Worm (Caenorhabditis elegans) whole organism, L2 larva: Measurements from ENCODE around the gene irld-27.

ENCODE experiments used
- C34F6.9 ChIP-seq: fragments of 150-350 bp; optimal IDR thresholded peaks from 2 replicates; lab custom pipeline; 2014; ENCODE audit warnings: missing biosample characterization, missing genetic modification characterization
- F13H6.1 ChIP-seq: sonication (generic microtip); optimal IDR thresholded peaks from 2 replicates; lab custom pipeline; 2016; ENCODE audit warnings: missing genetic modification characterization, missing compliant biosample characterization
- Y55F3AM.14 ChIP-seq: fragments of 200-800 bp; sonication (Bioruptor generic); optimal IDR thresholded peaks from 2 replicates; lab custom pipeline; 2018; ENCODE audit warnings: mild to moderate bottlenecking, missing genetic modification characterization, missing compliant biosample characterization
- ZK546.5 ChIP-seq: sonication (generic microtip); optimal IDR thresholded peaks from 2 replicates; lab custom pipeline; 2017; ENCODE audit warnings: missing biosample characterization, missing genetic modification characterization
- alr-1 ChIP-seq: fragments of 150-350 bp; optimal IDR thresholded peaks from 2 replicates; lab custom pipeline; 2014; ENCODE audit warnings: missing biosample characterization, missing genetic modification characterization
- aly-2 ChIP-seq: fragments of 150-350 bp; optimal IDR thresholded peaks from 2 replicates; lab custom pipeline; 2014; ENCODE audit warnings: missing biosample characterization, missing genetic modification characterization
- ama-1 ChIP-seq: fragments of 150-350 bp; optimal IDR thresholded peaks from 2 replicates; lab custom pipeline; 2018; ENCODE audit warnings: inconsistent platforms
- ceh-16 ChIP-seq: fragments of 150-350 bp; optimal IDR thresholded peaks from 2 replicates; lab custom pipeline; 2014; ENCODE audit warnings: missing biosample characterization, missing genetic modification characterization
- ceh-82 ChIP-seq: fragments of 150-350 bp; optimal IDR thresholded peaks from 2 replicates; lab custom pipeline; 2014; ENCODE audit warnings: missing biosample characterization, missing genetic modification characterization
- crh-2 ChIP-seq: sonication (generic microtip); optimal IDR thresholded peaks from 2 replicates; lab custom pipeline; 2017; ENCODE audit warnings: missing biosample characterization, missing genetic modification characterization
- dmd-4 ChIP-seq: sonication (generic microtip); optimal IDR thresholded peaks from 2 replicates; lab custom pipeline; 2017; ENCODE audit warnings: missing biosample characterization, missing genetic modification characterization
- elt-1 ChIP-seq: fragments of 150-350 bp; optimal IDR thresholded peaks from 2 replicates; lab custom pipeline; 2014; ENCODE audit warnings: missing biosample characterization, missing genetic modification characterization
- elt-3 ChIP-seq: sonication (generic microtip); optimal IDR thresholded peaks from 2 replicates; lab custom pipeline; 2017; ENCODE audit warnings: missing biosample characterization, missing genetic modification characterization
- fos-1 ChIP-seq: fragments of 150-350 bp; optimal IDR thresholded peaks from 2 replicates; lab custom pipeline; 2014; ENCODE audit warnings: missing biosample characterization, missing genetic modification characterization
- gmeb-1 ChIP-seq: fragments of 150-350 bp; optimal IDR thresholded peaks from 2 replicates; lab custom pipeline; 2014; ENCODE audit warnings: missing biosample characterization, missing genetic modification characterization
- lin-11 ChIP-seq: fragments of 150-350 bp; sonication (generic microtip); optimal IDR thresholded peaks from 2 replicates; lab custom pipeline; 2014; ENCODE audit warnings: missing biosample characterization, missing genetic modification characterization, inconsistent platforms, mixed read lengths
- lin-13 ChIP-seq: fragments of 150-350 bp; optimal IDR thresholded peaks from 2 replicates; lab custom pipeline; 2014; ENCODE audit warnings: missing biosample characterization, missing genetic modification reagents, missing genetic modification characterization
- mdl-1 ChIP-seq, 2 experiments: fragments of 150-350 bp in 1 of 2; sonication (generic microtip) in 1 of 2; optimal IDR thresholded peaks; 2 replicates each; lab custom pipeline; 2017; ENCODE audit warnings: missing biosample characterization in 2 of 2, missing genetic modification characterization in 2 of 2
- nhr-11 ChIP-seq: fragments of 150-350 bp; optimal IDR thresholded peaks from 2 replicates; lab custom pipeline; 2014; ENCODE audit warnings: missing biosample characterization, missing genetic modification characterization
- nhr-12 ChIP-seq: fragments of 150-350 bp; optimal IDR thresholded peaks from 2 replicates; lab custom pipeline; 2014; ENCODE audit warnings: missing biosample characterization, missing genetic modification characterization
- nhr-129 ChIP-seq: fragments of 150-350 bp; optimal IDR thresholded peaks from 2 replicates; lab custom pipeline; 2014; ENCODE audit warnings: missing biosample characterization, missing genetic modification characterization
- nhr-21 ChIP-seq: fragments of 150-350 bp; optimal IDR thresholded peaks from 2 replicates; lab custom pipeline; 2014; ENCODE audit warnings: missing biosample characterization, missing genetic modification characterization
- nhr-23 ChIP-seq: fragments of 150-350 bp; optimal IDR thresholded peaks from 2 replicates; lab custom pipeline; 2014; ENCODE audit warnings: missing biosample characterization, missing genetic modification reagents, missing genetic modification characterization
- nhr-237 ChIP-seq: fragments of 150-350 bp; optimal IDR thresholded peaks from 2 replicates; lab custom pipeline; 2014; ENCODE audit warnings: missing biosample characterization, missing genetic modification characterization
- nhr-25 ChIP-seq: fragments of 150-350 bp; sonication (generic microtip); optimal IDR thresholded peaks from 3 replicates; lab custom pipeline; 2014; ENCODE audit warnings: missing biosample characterization, missing genetic modification characterization
- nhr-6 ChIP-seq: fragments of 150-350 bp; optimal IDR thresholded peaks from 2 replicates; lab custom pipeline; 2014; ENCODE audit warnings: missing biosample characterization, missing genetic modification characterization
- peb-1 ChIP-seq: fragments of 150-350 bp; optimal IDR thresholded peaks from 2 replicates; lab custom pipeline; 2014; ENCODE audit warnings: missing biosample characterization, missing genetic modification characterization
- sem-4 ChIP-seq: fragments of 150-350 bp; optimal IDR thresholded peaks from 2 replicates; lab custom pipeline; 2014; ENCODE audit warnings: missing biosample characterization, missing genetic modification reagents, missing genetic modification characterization
- skn-1 ChIP-seq: sonication (generic microtip); optimal IDR thresholded peaks from 2 replicates; lab custom pipeline; 2017; ENCODE audit warnings: missing biosample characterization, missing genetic modification characterization
- sma-3 ChIP-seq: sonication (generic microtip); optimal IDR thresholded peaks from 2 replicates; lab custom pipeline; 2016; ENCODE audit warnings: missing genetic modification reagents, missing genetic modification characterization, missing compliant biosample characterization
- sma-9 ChIP-seq, 2 experiments: fragments of 150-350 bp in 1 of 2; sonication (generic microtip) in 1 of 2; optimal IDR thresholded peaks; 2 replicates each; lab custom pipeline; 2014 to 2016; ENCODE audit warnings: missing genetic modification characterization in 2 of 2, mild to moderate bottlenecking in 1 of 2, missing biosample characterization in 1 of 2, missing compliant biosample characterization in 1 of 2, missing genetic modification reagents in 1 of 2, moderate library complexity in 1 of 2
- unc-39 ChIP-seq: fragments of 150-350 bp; optimal IDR thresholded peaks from 2 replicates; lab custom pipeline; 2014; ENCODE audit warnings: missing biosample characterization, missing genetic modification characterization
- unc-55 ChIP-seq: fragments of 150-350 bp; sonication (generic microtip); optimal IDR thresholded peaks from 3 replicates; lab custom pipeline; 2014; ENCODE audit warnings: missing biosample characterization, missing genetic modification reagents, missing genetic modification characterization
- unc-62 ChIP-seq: fragments of 150-350 bp; optimal IDR thresholded peaks from 2 replicates; lab custom pipeline; 2014; ENCODE audit warnings: missing biosample characterization, missing genetic modification reagents, missing genetic modification characterization
- zag-1 ChIP-seq: fragments of 150-350 bp; optimal IDR thresholded peaks from 2 replicates; lab custom pipeline; 2014; ENCODE audit warnings: missing biosample characterization, missing genetic modification characterization
- ztf-11 ChIP-seq: sonication (generic microtip); optimal IDR thresholded peaks from 2 replicates; lab custom pipeline; 2017; ENCODE audit warnings: missing biosample characterization, missing genetic modification characterization

The irld-27 gene

ce11 chrII:3323179-3323578, 9.0 kb upstream of the irld-27 start, which contains the start of gene Y46D2A.2:
Gene Y46D2A.2, minus strand, starts transcription at chrII:3323279.
- TF ChIP-seq ceh-16 (tag; lab: Kevin White, UChicago) (no peak), nhr-11 (tag; lab: Kevin White, UChicago) (no peak), unc-39 (tag; lab: Kevin White, UChicago) (no peak), ceh-82 (tag; lab: Kevin White, UChicago) (no peak), ama-1 (no peak), sma-3 (GFP tag; lab: Kevin White, UChicago) (no peak), nhr-21 (tag; lab: Kevin White, UChicago) (no peak), unc-55 (GFP tag; lab: Kevin White, UChicago) (no peak), F13H6.1 (tag; lab: Kevin White, UChicago) (no peak), elt-3 (tag; lab: Kevin White, UChicago) (no peak), nhr-12 (tag; lab: Kevin White, UChicago) (no peak), C34F6.9 (tag; lab: Kevin White, UChicago) (no peak), sem-4 (tag; lab: Kevin White, UChicago) (no peak), elt-1 (tag; lab: Kevin White, UChicago) (no peak), ztf-11 (no peak), nhr-6 (tag; lab: Kevin White, UChicago) (no peak), fos-1 (tag; lab: Kevin White, UChicago) (no peak), sma-9 (GFP tag; optimal IDR thresholded peaks at IDR 0.05; lab: Kevin White, UChicago) (no peak), sma-9 (tag; optimal IDR thresholded peaks at IDR 0.05; lab: Kevin White, UChicago) (no peak)

ce11 chrII:3327104-3327503, 5.0 kb upstream of the irld-27 start, which contains the start of gene Y46D2A.3:
Gene Y46D2A.3, minus strand, starts transcription at chrII:3327204.
- no peak for TF ChIP-seq F13H6.1 (tag; lab: Kevin White, UChicago)
- no peak for TF ChIP-seq fos-1 (tag; lab: Kevin White, UChicago)
- TF ChIP-seq nhr-23 (tag; lab: Kevin White, UChicago) = no peak
- no peak for TF ChIP-seq nhr-237
- TF ChIP-seq aly-2 = no peak
- no peak for TF ChIP-seq lin-13 (GFP tag; lab: Kevin White, UChicago)
- no peak for TF ChIP-seq dmd-4 (tag; lab: Kevin White, UChicago)
- no peak for TF ChIP-seq skn-1 (tag; lab: Kevin White, UChicago)
- TF ChIP-seq alr-1 = no peak
- TF ChIP-seq nhr-6 (tag; lab: Kevin White, UChicago) = no peak
- TF ChIP-seq ceh-82 (tag; lab: Kevin White, UChicago) = no peak
- no peak for TF ChIP-seq ZK546.5
- TF ChIP-seq unc-55 (GFP tag; lab: Kevin White, UChicago) = no peak
- no peak for TF ChIP-seq nhr-21 (tag; lab: Kevin White, UChicago)
- TF ChIP-seq peb-1 (tag; lab: Kevin White, UChicago) = no peak
- TF ChIP-seq gmeb-1 (tag; lab: Kevin White, UChicago) = no peak
- no peak for TF ChIP-seq C34F6.9 (tag; lab: Kevin White, UChicago)
- TF ChIP-seq unc-62 = no peak
- TF ChIP-seq nhr-25 (tag; lab: Kevin White, UChicago) = no peak

ce11 chrII:3337039-3337438, 4.9 kb downstream of the irld-27 start, which contains the start of gene F14D2.19:
Gene F14D2.19, minus strand, starts transcription at chrII:3337139.
- TF ChIP-seq mdl-1 (tag; optimal IDR thresholded peaks at IDR 0.05; lab: Kevin White, UChicago) = no peak
- TF ChIP-seq lin-11 (tag; lab: Kevin White, UChicago) = no peak
- no peak for TF ChIP-seq ztf-11
- no peak for TF ChIP-seq nhr-237
- no peak for TF ChIP-seq nhr-129 (tag; lab: Kevin White, UChicago)
- TF ChIP-seq crh-2 = no peak
- no peak for TF ChIP-seq Y55F3AM.14 (GFP tag; lab: Kevin White, UChicago)
- TF ChIP-seq, all 48 proteins: peak for 0

- no peak for TF ChIP-seq nhr-23 (tag; lab: Kevin White, UChicago)
- no peak for TF ChIP-seq sma-9 (GFP tag; optimal IDR thresholded peaks at IDR 0.05; lab: Kevin White, UChicago)
- TF ChIP-seq sma-9 (tag; optimal IDR thresholded peaks at IDR 0.05; lab: Kevin White, UChicago) = no peak
- no peak for TF ChIP-seq Y55F3AM.14 (GFP tag; lab: Kevin White, UChicago)
- TF ChIP-seq nhr-12 (tag; lab: Kevin White, UChicago) = no peak
- TF ChIP-seq zag-1 = no peak
Measured at ce11 chrII:3338556-3338955, 6.4 kb downstream of the irld-27 start, which contains the start of gene F14D2.7. Gene F14D2.7, minus strand, starts transcription at chrII:3338656.
